Worm (Caenorhabditis elegans): ENCODE results near the gene sra-13.

The sra-13 gene

ce11 chrII:8446731-8447130 lies 39.2 kb downstream of the sra-13 start, which contains the start of gene cut-3:
Gene cut-3 (minus strand): TSS chrII:8446831.
- TF ChIP-seq ceh-30 (tag; optimal IDR thresholded peaks at IDR 0.05) (no peak), hlh-8 (tag; optimal IDR thresholded peaks at IDR 0.05) (no peak), fax-1 (tag; optimal IDR thresholded peaks at IDR 0.05) (no peak), mec-3 (tag; optimal IDR thresholded peaks at IDR 0.05; ENCODE audit: borderline replicate concordance) (no peak), unc-3 (GFP tag; conservative IDR thresholded peaks at IDR 0.05) (no peak), unc-3 (tag; optimal IDR thresholded peaks at IDR 0.05) (no peak), syd-9 (tag; optimal IDR thresholded peaks at IDR 0.05) (no peak), elt-4 (tag; optimal IDR thresholded peaks at IDR 0.05) (no peak), pqm-1 (tag; optimal IDR thresholded peaks at IDR 0.05) (no peak), nfya-1 (tag; optimal IDR thresholded peaks at IDR 0.05) (no peak), nhr-232 (tag; optimal IDR thresholded peaks at IDR 0.05) (no peak), unc-42 (tag; optimal IDR thresholded peaks at IDR 0.05) (no peak), madf-2 (tag; optimal IDR thresholded peaks at IDR 0.05) (no peak), ceh-24 (tag; optimal IDR thresholded peaks at IDR 0.05) (no peak), nhr-11 (tag; optimal IDR thresholded peaks at IDR 0.05) (no peak), odd-2 (tag; optimal IDR thresholded peaks at IDR 0.05) (no peak), Y22D7AL.16 (tag; optimal IDR thresholded peaks at IDR 0.05) (no peak), ztf-16 (tag; optimal IDR thresholded peaks at IDR 0.05) (no peak), sox-2 (GFP tag; IDR thresholded peaks at IDR 0.05) (no peak), K02D7.2 (tag; optimal IDR thresholded peaks at IDR 0.05) (no peak), ceh-31 (tag; optimal IDR thresholded peaks at IDR 0.05) (no peak)

ce11 chrII:8449660-8450118 lies 42.2 kb downstream of the sra-13 start, which contains the start of gene F22B5.4:
Gene F22B5.4 (plus strand): TSS chrII:8449710.
- TF ChIP-seq ceh-18 (tag; optimal IDR thresholded peaks at IDR 0.05) = no peak
- TF ChIP-seq ceh-48 (tag; optimal IDR thresholded peaks at IDR 0.05) = no peak
- no peak for TF ChIP-seq ztf-16 (tag; optimal IDR thresholded peaks at IDR 0.05)
- TF ChIP-seq fkh-6 (tag; optimal IDR thresholded peaks at IDR 0.05) = no peak
- TF ChIP-seq syd-9 (tag; optimal IDR thresholded peaks at IDR 0.05) = no peak
- no peak for TF ChIP-seq Y22D7AL.16 (tag; optimal IDR thresholded peaks at IDR 0.05)
- TF ChIP-seq fkh-10 (GFP tag; optimal IDR thresholded peaks at IDR 0.05) = no peak
- TF ChIP-seq eyg-1 (tag; optimal IDR thresholded peaks at IDR 0.05) = no peak
- TF ChIP-seq ceh-31 (tag; optimal IDR thresholded peaks at IDR 0.05) = no peak
- no peak for TF ChIP-seq hlh-6 (tag; optimal IDR thresholded peaks at IDR 0.05)
- TF ChIP-seq gmeb-2 (tag; optimal IDR thresholded peaks at IDR 0.05) = no peak
- TF ChIP-seq ceh-2 (tag; optimal IDR thresholded peaks at IDR 0.05) = no peak
- no peak for TF ChIP-seq hlh-30 (tag; optimal IDR thresholded peaks at IDR 0.05; ENCODE audit: insufficient read depth)
- TF ChIP-seq ceh-14 (tag; optimal IDR thresholded peaks at IDR 0.05) = no peak
- no peak for TF ChIP-seq ceh-22 (tag; optimal IDR thresholded peaks at IDR 0.05)

ce11 chrII:8450750-8451149 lies 43.3 kb downstream of the sra-13 start:
- no peak for TF ChIP-seq unc-55 (GFP tag; optimal IDR thresholded peaks at IDR 0.05)
- no peak for TF ChIP-seq pat-9 (tag; optimal IDR thresholded peaks at IDR 0.05)
- no peak for TF ChIP-seq sox-2 (GFP tag; IDR thresholded peaks at IDR 0.05)
- TF ChIP-seq zip-5 (tag; optimal IDR thresholded peaks at IDR 0.05) = no peak
- TF ChIP-seq nhr-11 (tag; optimal IDR thresholded peaks at IDR 0.05) = no peak
- no peak for TF ChIP-seq pha-4 (tag; optimal IDR thresholded peaks at IDR 0.05)
- TF ChIP-seq hlh-15 (tag; optimal IDR thresholded peaks at IDR 0.05) = no peak
- no peak for TF ChIP-seq unc-86 (tag; optimal IDR thresholded peaks at IDR 0.05)
- no peak for TF ChIP-seq sox-4 (tag; optimal IDR thresholded peaks at IDR 0.05)
- no peak for TF ChIP-seq hlh-13 (GFP tag; optimal IDR thresholded peaks at IDR 0.05)
- no peak for TF ChIP-seq eyg-1 (tag; optimal IDR thresholded peaks at IDR 0.05)
- TF ChIP-seq ceh-24 (tag; optimal IDR thresholded peaks at IDR 0.05) = no peak
- no peak for TF ChIP-seq C38D4.7 (GFP tag; optimal IDR thresholded peaks at IDR 0.05)
- TF ChIP-seq odd-2 (tag; optimal IDR thresholded peaks at IDR 0.05) = no peak
- TF ChIP-seq dmd-4 (tag; optimal IDR thresholded peaks at IDR 0.05; ENCODE audit: borderline replicate concordance) = no peak
- no peak for TF ChIP-seq nfya-1 (tag; optimal IDR thresholded peaks at IDR 0.05)
- TF ChIP-seq mec-3 (tag; optimal IDR thresholded peaks at IDR 0.05; ENCODE audit: borderline replicate concordance) = no peak
